Worm (Caenorhabditis elegans) whole organism, early embryonic: ENCODE results near the gene fbxl-2.

ENCODE experiments used
- B0310.2 ChIP-seq: sonication (generic microtip); optimal IDR thresholded peaks from 2 replicates; lab custom pipeline; 2016; ENCODE audit warnings: mild to moderate bottlenecking, missing genetic modification characterization, missing compliant biosample characterization
- F13C5.2 ChIP-seq: sonication (generic microtip); optimal IDR thresholded peaks from 2 replicates; lab custom pipeline; 2017; ENCODE audit warnings: mild to moderate bottlenecking, missing genetic modification characterization, inconsistent platforms, missing compliant biosample characterization
- aly-1 ChIP-seq: sonication (generic microtip); optimal IDR thresholded peaks from 2 replicates; lab custom pipeline; 2016; ENCODE audit warnings: missing genetic modification characterization, missing compliant biosample characterization
- ama-1 ChIP-seq: fragments of 150-350 bp; optimal IDR thresholded peaks from 2 replicates; lab custom pipeline; 2014
- ceh-13 ChIP-seq: fragments of 200-800 bp; sonication (Bioruptor generic); optimal IDR thresholded peaks from 2 replicates; lab custom pipeline; 2018; ENCODE audit warnings: mild to moderate bottlenecking, missing genetic modification characterization, missing compliant biosample characterization
- flt-1 ChIP-seq: fragments of 200-800 bp; sonication (Bioruptor generic); IDR thresholded peaks from 2 replicates; pipeline ENCODE4 v1.3.6; 2022; ENCODE audit warnings: missing genetic modification characterization, missing compliant biosample characterization
- hnd-1 ChIP-seq: sonication (generic microtip); optimal IDR thresholded peaks from 2 replicates; lab custom pipeline; 2016; ENCODE audit warnings: missing genetic modification characterization, missing compliant biosample characterization
- scrt-1 ChIP-seq: fragments of 200-800 bp; sonication (Bioruptor generic); IDR thresholded peaks from 2 replicates; pipeline ENCODE4 v1.3.6; 2022; ENCODE audit warnings: missing genetic modification characterization, missing compliant biosample characterization
- sea-1 ChIP-seq: fragments of 200-800 bp; sonication (Bioruptor generic); conservative IDR thresholded peaks from 2 replicates; pipeline ENCODE4 v1.3.6; 2022; ENCODE audit warnings: missing genetic modification characterization, missing compliant biosample characterization
- tbx-11 ChIP-seq: fragments of 200-800 bp; sonication (Bioruptor generic); IDR thresholded peaks from 2 replicates; pipeline ENCODE4 v1.3.6; 2022; ENCODE audit warnings: missing genetic modification characterization, missing compliant biosample characterization
- tbx-37 ChIP-seq: fragments of 200-800 bp; sonication (Bioruptor generic); conservative IDR thresholded peaks from 2 replicates; pipeline ENCODE4 v1.3.6; 2022; ENCODE audit warnings: missing genetic modification reagents, missing genetic modification characterization, missing compliant biosample characterization
- tra-4 ChIP-seq: sonication (generic microtip); optimal IDR thresholded peaks from 2 replicates; lab custom pipeline; 2017; ENCODE audit warnings: missing genetic modification characterization, missing compliant biosample characterization

ce11 chrIII:4806345-4806744 is 49.3 kb downstream of the fbxl-2 start:
- TF ChIP-seq flt-1 (GFP tag; lab: Robert Waterston, UW) (no peak), scrt-1 (GFP tag; lab: Robert Waterston, UW) (no peak), F13C5.2 (no peak), sea-1 (GFP tag; lab: Robert Waterston, UW) (no peak), tra-4 (no peak), hnd-1 (tag; lab: Kevin White, UChicago) (no peak), ama-1 (lab: Kevin White, UChicago) (no peak), aly-1 (tag; lab: Kevin White, UChicago) (no peak), B0310.2 (no peak), tbx-37 (GFP tag; lab: Robert Waterston, UW) (no peak), ceh-13 (GFP tag; lab: Kevin White, UChicago) (no peak), tbx-11 (GFP tag; lab: Robert Waterston, UW) (no peak)
